Worm (Caenorhabditis elegans) whole organism, midembryonic: Measurements from ENCODE around the gene srt-27.

Experiments used
- T22C8.4 ChIP-seq: fragments of 200-800 bp; sonication (Bioruptor generic); IDR thresholded peaks from 2 replicates; pipeline ENCODE4 v1.3.6; 2022; ENCODE audit warnings: missing genetic modification characterization, missing compliant biosample characterization
- flt-1 ChIP-seq: fragments of 200-800 bp; sonication (Bioruptor generic); IDR thresholded peaks from 2 replicates; pipeline ENCODE4 v1.3.6; 2022; ENCODE audit warnings: missing genetic modification characterization, missing compliant biosample characterization
- klf-2 ChIP-seq: fragments of 200-800 bp; sonication (Bioruptor generic); conservative IDR thresholded peaks from 2 replicates; pipeline ENCODE4 v1.3.6; 2022; ENCODE audit warnings: missing genetic modification reagents, missing genetic modification characterization, missing compliant biosample characterization
- med-1 ChIP-seq: sonication (generic microtip); optimal IDR thresholded peaks from 2 replicates; lab custom pipeline; 2017; ENCODE audit warnings: missing genetic modification characterization, mild to moderate bottlenecking, missing compliant biosample characterization, antibody characterized with exemption, missing genetic modification reagents; ENCODE audit not compliant: insufficient read depth
- ref-1 ChIP-seq: fragments of 200-800 bp; sonication (Bioruptor generic); conservative IDR thresholded peaks from 2 replicates; pipeline ENCODE4 v1.3.6; 2022; ENCODE audit warnings: missing genetic modification reagents, missing genetic modification characterization, missing compliant biosample characterization
- tab-1 ChIP-seq: fragments of 200-800 bp; sonication (Bioruptor generic); IDR thresholded peaks from 2 replicates; pipeline ENCODE4 v1.3.6; 2022; ENCODE audit warnings: missing genetic modification characterization, missing compliant biosample characterization

DNA sequence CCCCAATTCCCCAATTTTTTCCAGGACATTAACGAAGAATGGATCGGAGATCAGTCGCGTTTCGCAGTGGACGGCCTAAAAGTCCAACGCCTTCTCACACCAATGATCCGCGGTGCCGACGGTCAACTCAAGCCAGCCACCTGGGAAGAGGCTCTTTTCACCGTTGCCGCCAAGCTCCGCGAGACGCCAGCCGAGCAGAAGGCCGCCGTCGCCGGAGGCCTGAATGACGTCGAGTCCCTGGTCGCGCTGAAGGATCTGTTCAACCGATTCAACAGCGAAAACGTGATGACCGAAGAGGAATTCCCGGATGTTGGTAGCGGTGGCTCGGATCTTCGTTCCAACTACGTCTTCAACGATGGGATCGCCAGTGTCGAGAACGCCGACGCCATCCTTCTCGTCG, 17.8 kb downstream of the srt-27 start:
- TF ChIP-seq med-1 (GFP tag; lab: Kevin White, UChicago) (no peak), flt-1 (GFP tag; lab: Robert Waterston, UW) (no peak), tab-1 (GFP tag; lab: Robert Waterston, UW) (no peak), ref-1 (no peak), klf-2 (no peak), T22C8.4 (GFP tag; lab: Robert Waterston, UW) (no peak)
